Fruit fly (Drosophila melanogaster): ENCODE measurements around the gene CG3815.

Gene CG3815

DNA sequence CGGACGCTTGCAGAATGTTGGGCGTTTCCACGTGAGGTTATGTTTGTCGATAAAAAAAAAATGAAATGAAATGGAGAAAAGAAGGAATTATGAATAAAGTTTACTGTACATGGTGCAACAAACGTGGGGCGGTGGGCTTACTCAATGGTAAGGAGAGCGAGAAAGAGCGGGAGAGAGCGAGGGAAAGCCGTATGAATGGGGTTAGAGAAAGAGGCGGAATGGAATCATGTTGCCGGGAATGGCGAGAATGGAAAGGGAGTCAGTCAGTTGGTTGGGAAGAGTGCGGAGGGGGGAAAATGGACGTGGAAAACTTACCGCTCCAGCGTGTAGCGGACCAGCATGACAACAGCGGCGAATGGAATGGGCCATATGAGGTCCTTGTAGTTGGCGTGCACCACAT, 29.1 kb upstream of the CG3815 start:
- TF ChIP-seq dmrt93B (GFP tag; optimal IDR thresholded peaks at IDR 0.05) = no peak
- no peak for TF ChIP-seq Rel (GFP tag; optimal IDR thresholded peaks at IDR 0.05)
- TF ChIP-seq Rel (tag; optimal IDR thresholded peaks at IDR 0.05) = no peak
- no peak for TF ChIP-seq sv (GFP tag; optimal IDR thresholded peaks at IDR 0.05)
- no peak for TF ChIP-seq N (GFP tag; optimal IDR thresholded peaks at IDR 0.05)
- no peak for TF ChIP-seq h (GFP tag; optimal IDR thresholded peaks at IDR 0.05)
- no peak for TF ChIP-seq Hr83 (GFP tag; optimal IDR thresholded peaks at IDR 0.05; ENCODE audit: poor library complexity, severe bottlenecking)
- TF ChIP-seq tai (GFP tag; optimal IDR thresholded peaks at IDR 0.05) = no peak
- no peak for TF ChIP-seq pan (optimal IDR thresholded peaks at IDR 0.05)
- TF ChIP-seq rgr (GFP tag; optimal IDR thresholded peaks at IDR 0.05) = no peak
- TF ChIP-seq lola (GFP tag; optimal IDR thresholded peaks at IDR 0.05) = no peak
- TF ChIP-seq Dfd (GFP tag; optimal IDR thresholded peaks at IDR 0.05) = no peak
- no peak for TF ChIP-seq Mio (GFP tag; optimal IDR thresholded peaks at IDR 0.05)
- TF ChIP-seq psq (GFP tag; optimal IDR thresholded peaks at IDR 0.05) = no peak
- TF ChIP-seq Dif (GFP tag; optimal IDR thresholded peaks at IDR 0.05; ENCODE audit: partially characterized antibody) = no peak
- TF ChIP-seq Hr78 (GFP tag; optimal IDR thresholded peaks at IDR 0.05) = no peak

DNA sequence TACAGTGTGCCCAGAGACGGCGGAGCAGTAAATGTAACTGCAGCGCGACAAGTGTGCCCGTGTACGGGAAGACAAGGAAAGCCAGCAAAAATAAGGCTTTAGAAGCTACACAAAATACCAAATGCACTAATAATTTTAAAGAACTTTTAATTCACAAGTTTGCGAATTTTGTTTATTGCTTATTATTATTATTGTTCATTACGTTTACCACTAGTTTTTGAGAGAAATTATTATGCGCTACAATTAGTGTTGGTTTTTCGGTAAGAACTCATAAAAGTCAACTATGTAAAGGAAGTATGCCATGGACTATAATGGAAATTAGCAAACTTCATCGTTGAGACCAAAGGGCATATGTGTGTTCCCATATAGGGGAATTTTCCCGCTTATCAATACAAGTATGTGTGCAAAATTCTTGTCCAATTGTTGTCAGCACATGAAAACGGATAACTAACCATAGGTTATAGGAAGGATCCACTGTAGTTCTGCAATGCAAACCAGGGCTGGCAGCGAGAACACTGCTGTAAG, 27.9 kb upstream of the CG3815 start, which contains the start of gene schlank:
Gene schlank, minus strand, starts transcription at position 42 of the 525 bp plus-strand sequence.
- no peak for TF ChIP-seq Jra (GFP tag; optimal IDR thresholded peaks at IDR 0.05)
- peak; percentile 32 for TF ChIP-seq fru (GFP tag; optimal IDR thresholded peaks at IDR 0.05)
- no peak for TF ChIP-seq Myc (optimal IDR thresholded peaks at IDR 0.05)
- no peak for TF ChIP-seq GATAd (GFP tag; optimal IDR thresholded peaks at IDR 0.05)
- TF ChIP-seq OdsH (GFP tag; optimal IDR thresholded peaks at IDR 0.05) = no peak
- TF ChIP-seq sage (GFP tag; optimal IDR thresholded peaks at IDR 0.05) = no peak
- TF ChIP-seq HLH106 (tag; optimal IDR thresholded peaks at IDR 0.05) = peak; percentile 65
- TF ChIP-seq woc (GFP tag; optimal IDR thresholded peaks at IDR 0.05) = peak; percentile 76
- peak; percentile 27 for TF ChIP-seq Hnf4 (GFP tag; optimal IDR thresholded peaks at IDR 0.05)
- TF ChIP-seq dsf (GFP tag; optimal IDR thresholded peaks at IDR 0.05; ENCODE audit: borderline replicate concordance) = no peak
- no peak for TF ChIP-seq tai (GFP tag; optimal IDR thresholded peaks at IDR 0.05)
- peak; percentile 18 for TF ChIP-seq CG9705 (GFP tag; optimal IDR thresholded peaks at IDR 0.05)
- TF ChIP-seq ey (GFP tag; optimal IDR thresholded peaks at IDR 0.05) = peak; percentile 54
- TF ChIP-seq CrebA (GFP tag; optimal IDR thresholded peaks at IDR 0.05; ENCODE audit: borderline replicate concordance) = no peak
- TF ChIP-seq Sp1 (GFP tag; optimal IDR thresholded peaks at IDR 0.05) = peak; percentile 36
- TF ChIP-seq usp (GFP tag; optimal IDR thresholded peaks at IDR 0.05) = no peak
- no peak for TF ChIP-seq N (GFP tag; optimal IDR thresholded peaks at IDR 0.05)
- no peak for TF ChIP-seq psq (GFP tag; optimal IDR thresholded peaks at IDR 0.05)
- peak; percentile 43 for TF ChIP-seq sv (GFP tag; optimal IDR thresholded peaks at IDR 0.05)
- TF ChIP-seq dl (GFP tag; optimal IDR thresholded peaks at IDR 0.05; ENCODE audit: insufficient read depth in 1 of 2, partially characterized antibody in 2 of 2) = no peak
- TF ChIP-seq rgr (GFP tag; optimal IDR thresholded peaks at IDR 0.05) = peak; percentile 13
- no peak for TF ChIP-seq Mio (GFP tag; optimal IDR thresholded peaks at IDR 0.05)
- peak in 1 of 2 experiments; percentile 60 for TF ChIP-seq foxo (GFP tag; optimal IDR thresholded peaks at IDR 0.05)
- no peak for TF ChIP-seq dmrt93B (GFP tag; optimal IDR thresholded peaks at IDR 0.05)
- no peak for TF ChIP-seq Rel (GFP tag; optimal IDR thresholded peaks at IDR 0.05)
- no peak for TF ChIP-seq Rel (tag; optimal IDR thresholded peaks at IDR 0.05)
- TF ChIP-seq CG32264 (GFP tag; optimal IDR thresholded peaks at IDR 0.05) = no peak
- no peak for TF ChIP-seq pan (optimal IDR thresholded peaks at IDR 0.05)
- no peak for TF ChIP-seq Dif (GFP tag; optimal IDR thresholded peaks at IDR 0.05; ENCODE audit: partially characterized antibody)
- TF ChIP-seq Dfd (GFP tag; optimal IDR thresholded peaks at IDR 0.05) = no peak
- TF ChIP-seq h (GFP tag; optimal IDR thresholded peaks at IDR 0.05) = peak; percentile 35
- no peak for TF ChIP-seq Vsx2 (GFP tag; optimal IDR thresholded peaks at IDR 0.05; ENCODE audit: partially characterized antibody)
- no peak for TF ChIP-seq jim (GFP tag; optimal IDR thresholded peaks at IDR 0.05)
- no peak for TF ChIP-seq lola (GFP tag; optimal IDR thresholded peaks at IDR 0.05)
- TF ChIP-seq Abd-B (GFP tag; optimal IDR thresholded peaks at IDR 0.05) = no peak
- no peak for TF ChIP-seq brk (GFP tag; optimal IDR thresholded peaks at IDR 0.05)
- TF ChIP-seq Hr83 (GFP tag; optimal IDR thresholded peaks at IDR 0.05; ENCODE audit: poor library complexity, severe bottlenecking) = no peak
- TF ChIP-seq Hr78 (GFP tag; optimal IDR thresholded peaks at IDR 0.05) = no peak
- peak; percentile 38 for TF ChIP-seq br (GFP tag; optimal IDR thresholded peaks at IDR 0.05)
